Fruit fly (Drosophila melanogaster): ENCODE results near the gene CG34124.
A peak's percentile ranks its signal among the peaks of the same experiment; 100 is the strongest.

CG34124 gene

dm6 chr2L:4981278-4981966 lies 23.2 kb downstream of the CG34124 start, which contains the start of the genes CG8892 and CG34126 (continued):
- TF ChIP-seq CG7928 (GFP tag; optimal IDR thresholded peaks at IDR 0.05) (peak; percentile 77), yki (optimal IDR thresholded peaks at IDR 0.05) (no peak), CG7987 (GFP tag; optimal IDR thresholded peaks at IDR 0.05) (peak; percentile 92), CG31388 (GFP tag; optimal IDR thresholded peaks at IDR 0.05) (peak; percentile 97), salm (tag; optimal IDR thresholded peaks at IDR 0.05) (peak; percentile 87), amos (GFP tag; IDR thresholded peaks at IDR 0.05; ENCODE audit: partially characterized antibody) (peak; percentile 48; the same call in 1 of the 2 replicates), insv (GFP tag; optimal IDR thresholded peaks at IDR 0.05) (peak in 1 of 2 experiments; percentile 91), CG3065 (GFP tag; optimal IDR thresholded peaks at IDR 0.05) (peak; percentile 96), Sry-δ (GFP tag; optimal IDR thresholded peaks at IDR 0.05) (peak; percentile 73), CG34224 (GFP tag; IDR thresholded peaks at IDR 0.05; ENCODE audit: partially characterized antibody) (no peak), CG11560 (tag; IDR thresholded peaks at IDR 0.05) (peak; percentile 90), CG6854 (GFP tag; optimal IDR thresholded peaks at IDR 0.05) (peak; percentile 89), CG14710 (tag; optimal IDR thresholded peaks at IDR 0.05) (peak; percentile 98), ems (GFP tag; optimal IDR thresholded peaks at IDR 0.05) (peak; percentile 96), gce (GFP tag; IDR thresholded peaks at IDR 0.05) (peak; percentile 78; the same call in 2 of the 3 replicates), CG5245 (GFP tag; optimal IDR thresholded peaks at IDR 0.05) (peak; percentile 96), pan (optimal IDR thresholded peaks at IDR 0.05) (no peak), pan (GFP tag; optimal IDR thresholded peaks at IDR 0.05 in 1 of 2, IDR thresholded peaks at IDR 0.05 in 1 of 2) (peak in 1 of 2 experiments; percentile 94), ase (GFP tag; IDR thresholded peaks at IDR 0.05) (peak; percentile 92), kni (GFP tag; optimal IDR thresholded peaks at IDR 0.05) (peak; percentile 98), Doc2 (GFP tag; IDR thresholded peaks at IDR 0.05) (peak; percentile 93), Hand (GFP tag; optimal IDR thresholded peaks at IDR 0.05) (peak; percentile 82), Lhr (GFP tag; optimal IDR thresholded peaks at IDR 0.05) (peak; percentile 89), mld (GFP tag; IDR thresholded peaks at IDR 0.05; ENCODE audit: partially characterized antibody) (no peak)

- TF ChIP-seq scrt (GFP tag; optimal IDR thresholded peaks at IDR 0.05), result peak; percentile 58
- no peak for TF ChIP-seq CG11695 (GFP tag; IDR thresholded peaks at IDR 0.05)
- no peak for TF ChIP-seq CG9727 (GFP tag; optimal IDR thresholded peaks at IDR 0.05)
- TF ChIP-seq Blimp-1 (GFP tag; optimal IDR thresholded peaks at IDR 0.05), result no peak
- TF ChIP-seq zf30C (GFP tag; optimal IDR thresholded peaks at IDR 0.05), result no peak
- no peak for TF ChIP-seq Lim3 (GFP tag; IDR thresholded peaks at IDR 0.05)
- no peak for TF ChIP-seq lov (optimal IDR thresholded peaks at IDR 0.05)
- TF ChIP-seq lov (GFP tag; IDR thresholded peaks at IDR 0.05), result 0 out of 3 replicates have a peak, but pooled peaks have one; percentile 42
- peak; percentile 78 for TF ChIP-seq Med (GFP tag)
- TF ChIP-seq p53 (GFP tag; optimal IDR thresholded peaks at IDR 0.05), result no peak
- TF ChIP-seq sens (GFP tag), result peak; percentile 61
- peak; percentile 88 for TF ChIP-seq Ets65A (GFP tag)
- TF ChIP-seq onecut (GFP tag; IDR thresholded peaks at IDR 0.05), result peak; percentile 60
These were observed 24.0 kb downstream of the CG34124 start for dm6 chr2L:4982098-4982646.

Measured in whole organism, embryonic.